Fruit fly (Drosophila melanogaster) whole organism, embryonic: ENCODE data around the gene CG31388.
A peak's percentile ranks its signal among the peaks of the same experiment; 100 is the strongest.

Experiments used
- Atf6 ChIP-seq: fragments of 200-800 bp; sonication (Bioruptor generic); IDR thresholded peaks from 2 replicates; pipeline ENCODE4 v1.3.6; 2022; ENCODE audit warnings: missing biosample characterization, missing genetic modification characterization
- B-H1 ChIP-seq: fragments of 200-800 bp; sonication (Bioruptor generic); IDR thresholded peaks from 3 replicates; pipeline ENCODE4 v1.3.6; 2022; ENCODE audit warnings: missing biosample characterization, missing genetic modification characterization
- Bdp1 ChIP-seq: fragments of 200-800 bp; sonication (Bioruptor generic); optimal IDR thresholded peaks from 3 replicates; lab custom pipeline; 2016; ENCODE audit warnings: missing biosample characterization, missing genetic modification characterization
- CG1024 ChIP-seq: fragments of 200-800 bp; sonication (Bioruptor generic); IDR thresholded peaks from 2 replicates; pipeline ENCODE4 v1.3.6; 2022; ENCODE audit warnings: missing biosample characterization, missing genetic modification characterization
- CG10274 ChIP-seq: fragments of 200-800 bp; sonication (Bioruptor generic); optimal IDR thresholded peaks from 3 replicates; lab custom pipeline; 2017; ENCODE audit warnings: missing biosample characterization, mild to moderate bottlenecking, missing genetic modification characterization
- CG10366 ChIP-seq: fragments of 200-800 bp; sonication (Bioruptor generic); IDR thresholded peaks from 2 replicates; pipeline ENCODE4 v1.3.6; 2022; ENCODE audit warnings: missing biosample characterization, missing genetic modification characterization
- CG11695 ChIP-seq: fragments of 200-800 bp; sonication (Bioruptor generic); IDR thresholded peaks from 3 replicates; pipeline ENCODE4 v1.3.6; 2022; ENCODE audit warnings: missing biosample characterization, missing genetic modification characterization
- CG11696 ChIP-seq: fragments of 200-800 bp; sonication (Bioruptor generic); IDR thresholded peaks from 2 replicates; pipeline ENCODE4 v1.3.6; 2022; ENCODE audit warnings: missing biosample characterization, missing genetic modification characterization
- CG12236 ChIP-seq: fragments of 200-800 bp; sonication (Bioruptor generic); optimal IDR thresholded peaks from 2 replicates; lab custom pipeline; 2016; ENCODE audit warnings: missing biosample characterization, missing genetic modification characterization
- CG12942 ChIP-seq: fragments of 200-800 bp; sonication (Bioruptor generic); optimal IDR thresholded peaks from 3 replicates; lab custom pipeline; 2016; ENCODE audit warnings: missing biosample characterization, missing genetic modification characterization
- CG13775 ChIP-seq: fragments of 200-800 bp; sonication (Bioruptor generic); optimal IDR thresholded peaks from 3 replicates; lab custom pipeline; 2017; ENCODE audit warnings: missing biosample characterization, mild to moderate bottlenecking, missing genetic modification characterization
- CG14050 ChIP-seq: fragments of 200-800 bp; sonication (Bioruptor generic); IDR thresholded peaks from 3 replicates; pipeline ENCODE4 v1.3.6; 2022; ENCODE audit warnings: missing biosample characterization, missing genetic modification characterization
- CG14965 ChIP-seq: fragments of 200-800 bp; sonication (Bioruptor generic); optimal IDR thresholded peaks from 2 replicates; lab custom pipeline; 2016; ENCODE audit warnings: missing biosample characterization, missing genetic modification characterization, borderline replicate concordance
- CG15011 ChIP-seq: fragments of 200-800 bp; sonication (Bioruptor generic); optimal IDR thresholded peaks from 3 replicates; lab custom pipeline; 2018; ENCODE audit warnings: missing biosample characterization, mild to moderate bottlenecking, missing genetic modification characterization
- CG1603 ChIP-seq: fragments of 200-800 bp; sonication (Bioruptor generic); optimal IDR thresholded peaks from 2 replicates; lab custom pipeline; 2019; ENCODE audit warnings: missing biosample characterization, mild to moderate bottlenecking, missing genetic modification characterization, moderate library complexity
- CG17912 ChIP-seq: fragments of 200-800 bp; sonication (Bioruptor generic); optimal IDR thresholded peaks from 2 replicates; lab custom pipeline; 2018; ENCODE audit warnings: missing biosample characterization, mild to moderate bottlenecking, missing genetic modification characterization
- CG18599 ChIP-seq: fragments of 200-800 bp; sonication (Bioruptor generic); optimal IDR thresholded peaks from 3 replicates; lab custom pipeline; 2017; ENCODE audit warnings: missing biosample characterization, missing genetic modification characterization, mild to moderate bottlenecking, moderate library complexity, missing genetic modification reagents
- CG18764 ChIP-seq: fragments of 200-800 bp; sonication (Bioruptor generic); optimal IDR thresholded peaks from 3 replicates; lab custom pipeline; 2016; ENCODE audit warnings: missing biosample characterization, missing genetic modification characterization
- CG31365 ChIP-seq: fragments of 200-800 bp; sonication (Bioruptor generic); optimal IDR thresholded peaks from 2 replicates; lab custom pipeline; 2018; ENCODE audit warnings: missing biosample characterization, mild to moderate bottlenecking, missing genetic modification characterization
- CG34422 ChIP-seq: fragments of 200-800 bp; sonication (Bioruptor generic); IDR thresholded peaks from 3 replicates; pipeline ENCODE4 v1.3.6; 2022; ENCODE audit warnings: missing biosample characterization, missing genetic modification characterization
- CG7357 ChIP-seq: fragments of 200-800 bp; sonication (Bioruptor generic); IDR thresholded peaks from 3 replicates; pipeline ENCODE4 v1.3.6; 2022; ENCODE audit warnings: missing biosample characterization, missing genetic modification characterization
- CG7556 ChIP-seq: fragments of 200-800 bp; sonication (Bioruptor generic); optimal IDR thresholded peaks from 2 replicates; lab custom pipeline; 2017; ENCODE audit warnings: missing biosample characterization, mild to moderate bottlenecking, missing genetic modification characterization
- CG8944 ChIP-seq: fragments of 200-800 bp; sonication (Bioruptor generic); optimal IDR thresholded peaks from 3 replicates; lab custom pipeline; 2016; ENCODE audit warnings: missing biosample characterization, missing genetic modification characterization
- CG9727 ChIP-seq: fragments of 200-800 bp; sonication (Bioruptor generic); optimal IDR thresholded peaks from 3 replicates; lab custom pipeline; 2017; ENCODE audit warnings: missing biosample characterization, mild to moderate bottlenecking, missing genetic modification characterization
- Camta ChIP-seq: fragments of 200-800 bp; sonication (Bioruptor generic); optimal IDR thresholded peaks from 2 replicates; lab custom pipeline; 2016; ENCODE audit warnings: missing biosample characterization, missing genetic modification characterization
- CkIIα-i1 ChIP-seq: fragments of 200-800 bp; sonication (Bioruptor generic); IDR thresholded peaks from 2 replicates; pipeline ENCODE4 v1.3.6; 2022; ENCODE audit warnings: missing biosample characterization, missing genetic modification characterization
- CrebB ChIP-seq: fragments of 200-800 bp; sonication (Bioruptor generic); optimal IDR thresholded peaks from 3 replicates; lab custom pipeline; 2018; ENCODE audit warnings: missing biosample characterization, mild to moderate bottlenecking, missing genetic modification characterization
- MTF-1 ChIP-seq: fragments of 200-800 bp; sonication (Bioruptor generic); optimal IDR thresholded peaks from 2 replicates; lab custom pipeline; 2018; ENCODE audit warnings: missing biosample characterization, mild to moderate bottlenecking, missing genetic modification characterization, borderline replicate concordance
- NFAT ChIP-seq: fragments of 200-800 bp; sonication (Bioruptor generic); IDR thresholded peaks from 2 replicates; pipeline ENCODE4 v1.3.6; 2022; ENCODE audit warnings: missing biosample characterization, missing genetic modification characterization
- Nf-YC ChIP-seq: fragments of 200-800 bp; optimal IDR thresholded peaks from 3 replicates; lab custom pipeline; 2019; ENCODE audit warnings: missing biosample characterization, mild to moderate bottlenecking, missing genetic modification characterization, moderate library complexity
- Ssrp ChIP-seq: fragments of 200-800 bp; sonication (Bioruptor generic); optimal IDR thresholded peaks from 2 replicates; lab custom pipeline; 2018; ENCODE audit warnings: missing biosample characterization, mild to moderate bottlenecking, missing genetic modification characterization, moderate library complexity
- Vsx1 ChIP-seq: fragments of 200-800 bp; sonication (Bioruptor generic); optimal IDR thresholded peaks from 2 replicates; lab custom pipeline; 2017; ENCODE audit warnings: missing biosample characterization, mild to moderate bottlenecking, missing genetic modification characterization, missing genetic modification reagents
- bsh ChIP-seq, 2 experiments: fragments of 200-800 bp; sonication (Bioruptor generic); optimal IDR thresholded peaks; 2 replicates each; lab custom pipeline; 2017 to 2018; ENCODE audit warnings: mild to moderate bottlenecking in 2 of 2, missing biosample characterization in 2 of 2, missing genetic modification characterization in 2 of 2, moderate library complexity in 1 of 2
- chn ChIP-seq: fragments of 200-800 bp; sonication (Bioruptor generic); optimal IDR thresholded peaks from 2 replicates; lab custom pipeline; 2016; ENCODE audit warnings: missing biosample characterization, missing genetic modification characterization
- eve ChIP-seq, 2 experiments: fragments of >200 bp; optimal IDR thresholded peaks; 2 replicates each; lab custom pipeline; 2017; ENCODE audit warnings: missing biosample characterization in 2 of 2, missing genetic modification characterization in 2 of 2
- fd64A ChIP-seq: fragments of 200-800 bp; sonication (Bioruptor generic); optimal IDR thresholded peaks from 3 replicates; lab custom pipeline; 2018; ENCODE audit warnings: missing biosample characterization, mild to moderate bottlenecking, missing genetic modification characterization
- fu2 ChIP-seq: fragments of 200-800 bp; sonication (Bioruptor generic); optimal IDR thresholded peaks from 2 replicates; lab custom pipeline; 2016; ENCODE audit warnings: missing biosample characterization, missing genetic modification characterization
- ind ChIP-seq: fragments of 200-800 bp; sonication (Bioruptor generic); optimal IDR thresholded peaks from 3 replicates; lab custom pipeline; 2016; ENCODE audit warnings: missing biosample characterization, missing genetic modification characterization
- inv ChIP-seq: fragments of 200-800 bp; sonication (Bioruptor generic); IDR thresholded peaks from 2 replicates; pipeline ENCODE4 v1.3.6; 2022; ENCODE audit warnings: missing biosample characterization, missing genetic modification characterization; ENCODE audit not compliant: partially characterized antibody
- mam ChIP-seq: fragments of 200-800 bp; sonication (Bioruptor generic); optimal IDR thresholded peaks from 3 replicates; lab custom pipeline; 2016; ENCODE audit warnings: missing biosample characterization, missing genetic modification characterization
- pan ChIP-seq, 4 experiments: fragments of >200 bp in 3 of 4; fragments of 200-800 bp in 1 of 4; sonication (Bioruptor generic) in 1 of 4; optimal IDR thresholded peaks in 3 of 4; IDR thresholded peaks in 1 of 4; 2 replicates each; pipeline versions ENCODE4 v1.3.6 to Lab custom; 2017 to 2022; ENCODE audit warnings: missing biosample characterization in 2 of 4, missing genetic modification characterization in 2 of 4, mixed read lengths in 1 of 4
- psq ChIP-seq: fragments of 200-800 bp; sonication (Bioruptor generic); optimal IDR thresholded peaks from 2 replicates; lab custom pipeline; 2017; ENCODE audit warnings: missing biosample characterization, missing genetic modification characterization
- sc ChIP-seq, 3 experiments: fragments of >200 bp in 2 of 3; fragments of 200-800 bp in 1 of 3; sonication (Bioruptor generic) in 1 of 3; optimal IDR thresholded peaks; 2 replicates in 2 of 3; 3 replicates in 1 of 3; lab custom pipeline; 2017; ENCODE audit warnings: mild to moderate bottlenecking in 1 of 3, missing biosample characterization in 1 of 3, missing genetic modification characterization in 1 of 3, missing genetic modification reagents in 1 of 3
- schlank ChIP-seq: fragments of 200-800 bp; sonication (Bioruptor generic); optimal IDR thresholded peaks from 2 replicates; lab custom pipeline; 2018; ENCODE audit warnings: missing biosample characterization, mild to moderate bottlenecking, missing genetic modification characterization
- scrt ChIP-seq: fragments of 200-800 bp; sonication (Bioruptor generic); optimal IDR thresholded peaks from 2 replicates; lab custom pipeline; 2018; ENCODE audit warnings: missing biosample characterization, mild to moderate bottlenecking, missing genetic modification characterization, moderate library complexity
- slp2 ChIP-seq: fragments of 200-800 bp; sonication (Bioruptor generic); optimal IDR thresholded peaks from 2 replicates; lab custom pipeline; 2016; ENCODE audit warnings: missing biosample characterization, missing genetic modification characterization
- tin ChIP-seq: fragments of 200-800 bp; sonication (Bioruptor generic); optimal IDR thresholded peaks from 3 replicates; lab custom pipeline; 2016; ENCODE audit warnings: missing biosample characterization, missing genetic modification characterization
- tio ChIP-seq: fragments of 200-800 bp; sonication (Bioruptor generic); optimal IDR thresholded peaks from 2 replicates; lab custom pipeline; 2017; ENCODE audit warnings: missing biosample characterization, missing genetic modification characterization, inconsistent platforms
- trh ChIP-seq: fragments of 200-800 bp; sonication (Bioruptor generic); optimal IDR thresholded peaks from 2 replicates; lab custom pipeline; 2016; ENCODE audit warnings: missing biosample characterization, missing genetic modification characterization
- twi ChIP-seq: fragments of 200-800 bp; optimal IDR thresholded peaks from 2 replicates; lab custom pipeline; 2019; ENCODE audit warnings: missing biosample characterization, mild to moderate bottlenecking, missing genetic modification characterization, moderate library complexity

The CG31388 gene

DNA sequence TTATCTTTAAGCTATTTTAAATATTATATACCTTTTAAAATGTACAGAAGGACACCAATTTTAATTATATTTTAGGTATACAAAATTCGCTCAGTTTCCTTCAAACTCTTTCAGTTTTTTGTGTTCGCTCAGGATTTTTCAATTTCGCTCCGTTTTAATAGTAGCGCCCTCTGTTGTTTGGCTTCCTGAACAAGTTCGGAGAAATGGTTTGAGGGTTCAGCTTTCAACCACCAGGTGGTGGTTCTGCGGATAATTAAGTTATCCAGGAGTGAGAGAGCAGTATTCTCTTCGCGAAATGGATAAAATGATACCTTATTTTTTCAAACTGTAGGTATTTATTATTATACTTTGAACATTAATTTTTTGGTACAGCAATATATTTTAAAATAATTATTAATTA is 31.4 kb downstream of the CG31388 start (continued):
- TF ChIP-seq CG17912 (GFP tag; lab: Kevin White, UChicago) (peak; percentile 79), CG18599 (GFP tag; lab: Kevin White, UChicago) (peak; percentile 65), CG18764 (GFP tag; lab: Kevin White, UChicago) (peak; percentile 82), B-H1 (GFP tag; lab: Robert Waterston, UW) (no peak), Bdp1 (GFP tag; lab: Kevin White, UChicago) (peak; percentile 38), eve (GFP tag; optimal IDR thresholded peaks at IDR 0.05; lab: Kevin White, UChicago) (no peak), CG11695 (no peak), CG11696 (GFP tag; lab: Robert Waterston, UW) (no peak), twi (tag; lab: Kevin White, UChicago) (no peak), CG10274 (GFP tag; lab: Kevin White, UChicago) (peak; percentile 14), CG13775 (peak; percentile 64), tin (GFP tag; lab: Kevin White, UChicago) (peak; percentile 71), sc (optimal IDR thresholded peaks at IDR 0.05; lab: Kevin White, UChicago) (no peak), sc (GFP tag; optimal IDR thresholded peaks at IDR 0.05; lab: Kevin White, UChicago) (peak; percentile 73), scrt (GFP tag; lab: Kevin White, UChicago) (peak; percentile 52), CrebB (tag; lab: Kevin White, UChicago) (peak; percentile 52), mam (peak; percentile 10), CG1024 (GFP tag; lab: Robert Waterston, UW) (peak; percentile 59; the same call in 1 of the 2 replicates), CG12942 (GFP tag; lab: Kevin White, UChicago) (peak; percentile 6), CG34422 (peak; percentile 13; the same call in 1 of the 3 replicates), Ssrp (no peak), Vsx1 (GFP tag; lab: Kevin White, UChicago) (peak; percentile 75), CG31365 (peak; percentile 45), pan (optimal IDR thresholded peaks at IDR 0.05; lab: Kevin White, UChicago) (no peak), pan (GFP tag; optimal IDR thresholded peaks at IDR 0.05 in 1 of 2, IDR thresholded peaks at IDR 0.05 in 1 of 2) (peak in 1 of 2 experiments; percentile 26), fu2 (no peak), CG7357 (GFP tag; lab: Robert Waterston, UW) (no peak), CG7556 (GFP tag; lab: Kevin White, UChicago) (no peak), bsh (GFP tag; optimal IDR thresholded peaks at IDR 0.05; lab: Kevin White, UChicago) (no peak), Camta (GFP tag; lab: Kevin White, UChicago) (peak; percentile 3), Atf6 (GFP tag; lab: Robert Waterston, UW) (no peak), trh (GFP tag; lab: Kevin White, UChicago) (peak; percentile 13), CG14050 (GFP tag; lab: Robert Waterston, UW) (no peak), CG12236 (GFP tag; lab: Kevin White, UChicago) (peak; percentile 43), fd64A (GFP tag; lab: Kevin White, UChicago) (peak; percentile 66), inv (GFP tag; lab: Robert Waterston, UW) (no peak), Nf-YC (tag; lab: Kevin White, UChicago) (peak; percentile 62), CG8944 (GFP tag; lab: Kevin White, UChicago) (no peak), slp2 (GFP tag; lab: Kevin White, UChicago) (peak; percentile 55), ind (GFP tag; lab: Kevin White, UChicago) (peak; percentile 61), CG15011 (peak; percentile 31), psq (GFP tag; lab: Kevin White, UChicago) (no peak), chn (GFP tag; lab: Kevin White, UChicago) (peak; percentile 73), CG14965 (peak; percentile 98), CkIIα-i1 (no peak), CG1603 (tag; lab: Kevin White, UChicago) (peak; percentile 74), schlank (tag; lab: Kevin White, UChicago) (no peak), tio (GFP tag; lab: Kevin White, UChicago) (peak; percentile 47), CG9727 (GFP tag; lab: Kevin White, UChicago) (peak; percentile 70), NFAT (GFP tag; lab: Robert Waterston, UW) (peak; percentile 34; the same call in 1 of the 2 replicates), CG10366 (peak; percentile 29; the same call in 1 of the 2 replicates), MTF-1 (GFP tag; lab: Kevin White, UChicago) (peak; percentile 88)
